Worm (Caenorhabditis elegans): ENCODE data around the gene T22D1.17.

DNA sequence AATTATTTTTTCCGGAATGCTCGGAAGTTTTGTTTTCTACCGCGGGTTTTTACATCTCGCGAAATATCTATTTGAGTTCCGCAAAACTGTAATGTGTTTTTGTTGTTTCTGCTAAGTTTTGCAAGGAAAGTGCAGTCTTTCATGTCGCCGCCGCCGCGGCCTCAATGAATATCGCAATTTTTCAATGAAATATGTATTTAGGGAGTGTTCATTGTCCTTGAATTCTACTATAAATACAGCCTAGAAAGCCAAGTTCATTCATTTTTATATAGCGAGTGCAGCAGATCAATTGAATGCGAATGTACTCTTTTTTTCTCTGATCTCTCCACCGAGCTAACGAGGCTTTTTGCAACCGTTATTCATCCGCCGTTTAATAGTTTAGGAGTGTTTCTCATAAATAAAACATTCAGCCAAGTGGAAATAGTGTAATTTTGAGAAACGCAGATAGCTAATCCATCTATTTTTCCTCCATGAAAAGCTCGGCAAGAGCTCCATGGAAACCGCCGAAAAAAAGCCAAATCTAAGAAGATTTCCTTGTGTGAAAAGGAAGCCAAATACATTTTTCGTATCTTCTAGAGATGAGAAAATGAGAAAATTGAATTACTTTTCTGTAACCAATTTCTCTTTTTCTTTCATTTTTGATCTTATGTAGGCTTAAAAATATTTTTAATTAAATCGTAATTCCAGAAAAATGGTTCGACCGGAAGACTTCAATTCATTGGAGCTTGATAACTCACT is 7.2 kb downstream of the T22D1.17 start, which contains the start of gene T22D1.3:
- TF ChIP-seq dao-5 (tag; optimal IDR thresholded peaks at IDR 0.05): no peak
- TF ChIP-seq W03F9.2 (tag; optimal IDR thresholded peaks at IDR 0.05): no peak
- no peak for TF ChIP-seq him-1 (tag; optimal IDR thresholded peaks at IDR 0.05)
